Worm (Caenorhabditis elegans) whole organism, young adult: ENCODE measurements around the gene mat-3.

ENCODE experiments used
- Y56A3A.18 ChIP-seq: fragments of 200-800 bp; sonication (Bioruptor generic); IDR thresholded peaks from 2 replicates; pipeline ENCODE4 v1.3.6; 2022; ENCODE audit warnings: missing genetic modification reagents, missing genetic modification characterization, missing compliant biosample characterization
- akir-1 ChIP-seq: fragments of 200-800 bp; sonication (Bioruptor generic); optimal IDR thresholded peaks from 2 replicates; lab custom pipeline; 2018; ENCODE audit warnings: mild to moderate bottlenecking, missing genetic modification characterization, moderate library complexity, missing compliant biosample characterization
- pha-4 ChIP-seq: fragments of 150-350 bp; sonication (generic microtip); optimal IDR thresholded peaks from 2 replicates; lab custom pipeline; 2014; ENCODE audit warnings: missing biosample characterization, missing genetic modification reagents, missing genetic modification characterization
- sea-2 ChIP-seq: fragments of 200-800 bp; sonication (Bioruptor generic); IDR thresholded peaks from 2 replicates; pipeline ENCODE4 v1.3.6; 2022; ENCODE audit warnings: missing genetic modification characterization, missing compliant biosample characterization
- unc-62 ChIP-seq: fragments of 150-350 bp; optimal IDR thresholded peaks from 2 replicates; lab custom pipeline; 2014; ENCODE audit warnings: missing biosample characterization, missing genetic modification reagents, missing genetic modification characterization

ce11 chrIII:432988-433387 is 42.3 kb upstream of the mat-3 start:
- TF ChIP-seq Y56A3A.18 (GFP tag; lab: Robert Waterston, UW) (no peak), akir-1 (GFP tag; lab: Kevin White, UChicago) (no peak), unc-62 (GFP tag; lab: Kevin White, UChicago) (no peak), pha-4 (tag; lab: Kevin White, UChicago) (no peak), sea-2 (GFP tag; lab: Robert Waterston, UW) (no peak)
